Worm (Caenorhabditis elegans) whole organism, dauer: ENCODE data around the gene F11G11.4.
"Not testable (repeated sequence)": the region's sequence is repeated elsewhere in the genome, so short reads cannot be mapped to it uniquely, and the experiment has no call there.

ENCODE experiments used
- unc-62 ChIP-seq: sonication (generic microtip); optimal IDR thresholded peaks from 2 replicates; lab custom pipeline; 2017; ENCODE audit warnings: missing biosample characterization, missing genetic modification reagents, missing genetic modification characterization

Gene F11G11.4

ce11 chrII:4883412-4883811, 23.0 kb downstream of the F11G11.4 start, which contains the start of gene gst-8:
TSS of gene gst-8 (plus strand) at chrII:4883712.
- no peak for TF ChIP-seq unc-62 (GFP tag; lab: Kevin White, UChicago)

- TF ChIP-seq unc-62 (GFP tag; lab: Kevin White, UChicago): no peak
These were observed 24.0 kb downstream of the F11G11.4 start for ce11 chrII:4884403-4884802.

- no peak for TF ChIP-seq unc-62 (GFP tag; lab: Kevin White, UChicago)
These were observed 25.6 kb downstream of the F11G11.4 start, which contains the start of gene R05F9.7 for ce11 chrII:4885976-4886375. TSS of gene R05F9.7 (plus strand) at chrII:4886276.

ce11 chrII:4888527-4889487, 28.4 kb downstream of the F11G11.4 start, which contains the start of gene pgm-1:
TSS of gene pgm-1 (plus strand) at chrII:4889437.
- TF ChIP-seq unc-62 (GFP tag; lab: Kevin White, UChicago): no peak

- TF ChIP-seq unc-62 (GFP tag; lab: Kevin White, UChicago): no peak
These were observed 30.8 kb downstream of the F11G11.4 start, which contains the start of gene gst-9 for ce11 chrII:4891012-4891775. TSS of gene gst-9 (plus strand) at chrII:4891585.

DNA sequence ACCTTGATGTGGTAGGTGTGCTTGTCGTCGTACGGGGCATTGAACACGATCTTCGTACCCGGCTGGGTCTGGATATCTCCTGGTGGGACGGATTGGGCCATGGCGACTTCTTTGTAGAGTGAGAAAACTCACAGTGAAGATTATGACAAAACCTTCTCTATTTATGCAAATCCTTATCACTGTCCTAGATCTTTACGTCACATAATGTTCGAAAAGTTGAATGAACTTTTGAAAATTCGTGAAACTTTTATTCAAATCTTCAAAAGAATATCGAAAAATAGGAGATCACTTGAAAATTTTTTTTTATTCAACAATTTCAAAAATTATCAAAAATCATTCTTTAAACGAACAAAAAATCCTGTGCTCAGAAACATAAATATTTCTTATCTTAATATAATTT, 32.2 kb downstream of the F11G11.4 start, which contains the start of gene msp-33:
TSS of gene msp-33 (minus strand) at position 101 of the 400 bp plus-strand sequence.
- TF ChIP-seq unc-62 (GFP tag; lab: Kevin White, UChicago): no peak

- not testable (repeated sequence) for TF ChIP-seq unc-62 (GFP tag; lab: Kevin White, UChicago)
These were observed 38.1 kb downstream of the F11G11.4 start, which contains the start of gene msp-32 for ce11 chrII:4898529-4898928. TSS of gene msp-32 (plus strand) at chrII:4898829.

ce11 chrII:4902035-4902434, 41.6 kb downstream of the F11G11.4 start, which contains the start of gene R05F9.9:
TSS of gene R05F9.9 (minus strand) at chrII:4902100.
- TF ChIP-seq unc-62 (GFP tag; lab: Kevin White, UChicago): no peak

DNA sequence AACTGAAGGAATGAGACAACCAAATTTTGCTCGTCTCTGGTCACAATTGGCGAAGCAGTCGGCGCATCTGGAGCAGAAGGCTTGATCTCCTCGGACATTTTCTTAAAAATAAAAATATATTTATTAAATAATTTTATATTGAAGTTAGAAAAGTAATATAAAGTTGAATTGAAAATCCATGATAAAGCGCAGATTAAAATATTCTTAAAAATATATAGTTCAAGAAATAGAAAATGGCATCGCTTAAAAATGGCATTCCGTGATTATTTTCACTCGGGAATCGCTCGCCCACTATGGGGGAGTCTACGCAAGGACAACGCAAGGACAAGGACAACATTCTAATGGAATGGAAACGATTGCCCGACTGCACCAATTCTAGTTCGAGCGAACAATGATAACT, 43.3 kb downstream of the F11G11.4 start, which contains the start of gene sgt-1:
TSS of gene sgt-1 (minus strand) at position 101 of the 400 bp plus-strand sequence.
- TF ChIP-seq unc-62 (GFP tag; lab: Kevin White, UChicago): not testable (repeated sequence)

DNA sequence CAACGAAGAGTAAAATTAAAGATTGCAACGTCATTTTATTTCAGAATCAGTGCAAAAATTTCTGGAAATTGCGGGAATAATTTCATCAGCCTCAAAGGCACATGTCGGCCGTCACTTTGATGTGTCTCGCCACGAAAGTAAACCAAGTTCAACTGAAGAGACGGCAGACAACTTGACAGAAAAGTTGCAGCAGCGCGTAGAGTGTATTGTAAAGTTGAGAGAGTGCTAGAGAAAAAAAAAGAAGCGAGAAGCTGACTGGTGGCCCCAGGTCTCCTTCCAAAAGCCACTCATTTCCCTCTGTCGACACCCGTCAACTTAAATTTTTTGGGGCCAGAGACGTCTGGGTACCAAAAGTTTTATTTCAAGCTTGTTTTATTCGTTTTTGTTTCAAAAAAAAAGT, 43.9 kb downstream of the F11G11.4 start:
- no peak for TF ChIP-seq unc-62 (GFP tag; lab: Kevin White, UChicago)

ce11 chrII:4904778-4905177, 44.4 kb downstream of the F11G11.4 start, which contains the start of gene btbd-10:
TSS of gene btbd-10 (plus strand) at chrII:4905008.
- TF ChIP-seq unc-62 (GFP tag; lab: Kevin White, UChicago): no peak

DNA sequence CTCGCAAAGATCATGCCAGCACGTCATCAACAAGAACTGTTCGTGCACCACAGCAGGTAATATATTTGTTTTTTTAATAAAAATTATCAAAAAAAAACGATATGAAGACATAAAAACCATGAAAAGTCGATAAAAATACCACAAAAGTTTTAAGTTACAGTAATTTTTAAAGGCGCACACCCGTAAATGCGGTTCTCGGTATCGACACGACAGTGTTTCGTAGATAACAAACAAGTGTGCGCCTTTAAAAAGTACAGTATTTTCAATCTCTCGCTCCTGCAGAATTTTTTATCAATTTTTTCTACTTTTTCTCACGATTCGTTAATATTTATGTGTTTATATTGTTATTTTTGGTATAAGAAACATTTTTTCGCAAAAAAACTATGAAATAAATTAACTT, 44.9 kb downstream of the F11G11.4 start:
- TF ChIP-seq unc-62 (GFP tag; lab: Kevin White, UChicago): no peak

ce11 chrII:4905883-4906282, 45.5 kb downstream of the F11G11.4 start:
- no peak for TF ChIP-seq unc-62 (GFP tag; lab: Kevin White, UChicago)

DNA sequence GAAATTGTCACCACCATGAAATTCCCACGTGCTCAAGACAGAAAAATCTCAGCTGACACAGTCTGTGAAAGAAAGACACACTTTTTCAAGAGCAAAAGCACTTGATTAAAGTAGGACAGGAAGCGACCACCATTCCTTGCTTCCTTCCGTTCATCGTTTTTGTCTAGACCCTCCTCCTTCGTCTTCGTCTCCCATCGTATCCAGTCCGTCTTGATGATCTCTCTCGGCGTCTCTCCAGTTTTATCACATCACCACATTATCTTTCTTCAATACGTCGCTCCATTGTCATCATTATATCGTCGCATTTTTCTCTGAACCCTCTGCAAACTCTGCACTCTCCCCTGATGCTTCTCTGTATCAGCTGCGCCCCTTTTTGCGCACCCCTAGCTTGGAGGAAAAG, 47.8 kb downstream of the F11G11.4 start:
- TF ChIP-seq unc-62 (GFP tag; lab: Kevin White, UChicago): no peak
